Worm (Caenorhabditis elegans) whole organism, L4 larva: ENCODE measurements around the gene glrx-3.

ENCODE experiments used
- aha-1 ChIP-seq: fragments of 150-350 bp; peaks from one replicate; lab custom pipeline; 2014; ENCODE audit warnings: missing biosample characterization, missing genetic modification characterization
- ceh-20 ChIP-seq: fragments of 200-800 bp; sonication (Bioruptor generic); IDR thresholded peaks from 2 replicates; pipeline ENCODE4 v1.3.6; 2022; ENCODE audit warnings: missing genetic modification reagents, missing genetic modification characterization, missing compliant biosample characterization
- ceh-28 ChIP-seq: fragments of 150-350 bp; optimal IDR thresholded peaks from 2 replicates; lab custom pipeline; 2014; ENCODE audit warnings: missing biosample characterization, missing genetic modification reagents, missing genetic modification characterization
- daf-12 ChIP-seq: fragments of 150-350 bp; optimal IDR thresholded peaks from 2 replicates; lab custom pipeline; 2014; ENCODE audit warnings: missing biosample characterization, missing genetic modification reagents, missing genetic modification characterization
- lin-38 ChIP-seq: fragments of 200-800 bp; sonication (Bioruptor generic); IDR thresholded peaks from 2 replicates; pipeline ENCODE4 v1.3.6; 2022; ENCODE audit warnings: missing genetic modification reagents, missing genetic modification characterization, missing compliant biosample characterization
- mxl-2 ChIP-seq: fragments of 200-800 bp; sonication (Bioruptor generic); conservative IDR thresholded peaks from 2 replicates; pipeline ENCODE4 v1.3.6; 2022; ENCODE audit warnings: missing genetic modification reagents, missing genetic modification characterization, missing compliant biosample characterization
- nhr-11 ChIP-seq: fragments of 150-350 bp; optimal IDR thresholded peaks from 2 replicates; lab custom pipeline; 2014; ENCODE audit warnings: missing biosample characterization, missing genetic modification characterization
- nhr-237 ChIP-seq: sonication (generic microtip); optimal IDR thresholded peaks from 2 replicates; lab custom pipeline; 2017; ENCODE audit warnings: missing biosample characterization, missing genetic modification characterization
- nhr-25 ChIP-seq: sonication (generic microtip); optimal IDR thresholded peaks from 2 replicates; lab custom pipeline; 2017; ENCODE audit warnings: missing genetic modification characterization, mild to moderate bottlenecking, missing compliant biosample characterization, antibody characterized with exemption, moderate library complexity, borderline replicate concordance; ENCODE audit not compliant: insufficient read depth
- ztf-11 ChIP-seq: fragments of 150-350 bp; optimal IDR thresholded peaks from 2 replicates; lab custom pipeline; 2014; ENCODE audit warnings: missing biosample characterization, missing genetic modification characterization

DNA sequence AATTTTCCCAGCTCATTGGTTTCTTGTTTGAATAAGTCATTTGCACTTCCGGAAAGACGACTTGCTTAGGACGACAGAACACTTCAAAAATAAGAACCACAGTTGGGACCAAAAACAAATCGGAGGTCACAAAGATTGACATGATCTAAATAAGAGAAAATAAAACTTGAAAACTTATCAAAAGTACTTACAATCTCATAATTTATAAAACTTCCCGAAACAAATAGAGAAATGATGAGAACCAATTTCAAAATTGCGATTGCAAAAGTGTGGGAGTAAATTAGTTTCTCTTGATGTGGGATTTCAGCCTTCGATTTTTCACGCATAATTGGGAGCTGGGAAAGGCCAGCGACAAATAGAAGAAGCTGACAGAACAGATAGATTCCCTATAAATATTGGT lies 42.5 kb downstream of the glrx-3 start, which contains the start of gene ZC132.11:
- TF ChIP-seq ztf-11 (tag; lab: Kevin White, UChicago): no peak
- TF ChIP-seq nhr-11 (tag; lab: Kevin White, UChicago): no peak
- TF ChIP-seq nhr-237: no peak
- no peak for TF ChIP-seq aha-1 (tag; lab: Kevin White, UChicago)
- no peak for TF ChIP-seq ceh-20
- no peak for TF ChIP-seq nhr-25
- TF ChIP-seq daf-12: no peak
- no peak for TF ChIP-seq mxl-2
- TF ChIP-seq lin-38 (GFP tag; lab: Robert Waterston, UW): no peak
- no peak for TF ChIP-seq ceh-28 (tag; lab: Kevin White, UChicago)
